Fruit fly (Drosophila melanogaster) whole organism, embryonic: ENCODE measurements around the gene CG15876.

Source experiments
- ATbp ChIP-seq: fragments of 200-800 bp; sonication (Bioruptor generic); optimal IDR thresholded peaks from 2 replicates; lab custom pipeline; 2017; ENCODE audit warnings: missing biosample characterization, mild to moderate bottlenecking, missing genetic modification characterization, missing genetic modification reagents
- Atf3 ChIP-seq: fragments of 200-800 bp; sonication (Bioruptor generic); optimal IDR thresholded peaks from 3 replicates; lab custom pipeline; 2016; ENCODE audit warnings: missing biosample characterization, missing genetic modification characterization
- BEAF-32 ChIP-seq: fragments of 200-800 bp; sonication (Bioruptor generic); optimal IDR thresholded peaks from 3 replicates; lab custom pipeline; 2017; ENCODE audit warnings: missing biosample characterization, missing genetic modification characterization, mild to moderate bottlenecking, moderate library complexity, missing genetic modification reagents
- CG10431 ChIP-seq: fragments of 200-800 bp; sonication (Bioruptor generic); optimal IDR thresholded peaks from 3 replicates; lab custom pipeline; 2018; ENCODE audit warnings: missing biosample characterization, mild to moderate bottlenecking, missing genetic modification characterization
- CG10654 ChIP-seq: fragments of 200-800 bp; sonication (Bioruptor generic); optimal IDR thresholded peaks from 2 replicates; lab custom pipeline; 2016; ENCODE audit warnings: missing biosample characterization, missing genetic modification characterization
- CG12104 ChIP-seq: fragments of 200-800 bp; sonication (Bioruptor generic); optimal IDR thresholded peaks from 3 replicates; lab custom pipeline; 2016; ENCODE audit warnings: missing biosample characterization, missing genetic modification characterization
- CG12744 ChIP-seq: fragments of 200-800 bp; sonication (Bioruptor generic); optimal IDR thresholded peaks from 2 replicates; lab custom pipeline; 2016; ENCODE audit warnings: missing biosample characterization, missing genetic modification characterization
- CG12942 ChIP-seq: fragments of 200-800 bp; sonication (Bioruptor generic); optimal IDR thresholded peaks from 3 replicates; lab custom pipeline; 2016; ENCODE audit warnings: missing biosample characterization, missing genetic modification characterization
- CG13123 ChIP-seq: fragments of 200-800 bp; sonication (Bioruptor generic); optimal IDR thresholded peaks from 2 replicates; lab custom pipeline; 2016; ENCODE audit warnings: missing biosample characterization, missing genetic modification characterization
- CG14014 ChIP-seq: fragments of 200-800 bp; sonication (Bioruptor generic); IDR thresholded peaks from 2 replicates; pipeline ENCODE4 v1.3.6; 2022; ENCODE audit warnings: missing biosample characterization, missing genetic modification characterization
- CG15073 ChIP-seq: fragments of 200-800 bp; sonication (Bioruptor generic); optimal IDR thresholded peaks from 2 replicates; lab custom pipeline; 2016; ENCODE audit warnings: missing biosample characterization, missing genetic modification characterization
- CG15601 ChIP-seq: fragments of 200-800 bp; sonication (Bioruptor generic); optimal IDR thresholded peaks from 3 replicates; lab custom pipeline; 2019; ENCODE audit warnings: missing biosample characterization, mild to moderate bottlenecking, missing genetic modification characterization, moderate library complexity
- CG16813 ChIP-seq: fragments of 200-800 bp; sonication (Bioruptor generic); IDR thresholded peaks from 3 replicates; pipeline ENCODE4 v1.3.6; 2022; ENCODE audit warnings: missing biosample characterization, missing genetic modification characterization; ENCODE audit not compliant: partially characterized antibody
- CG16863 ChIP-seq: fragments of 200-800 bp; sonication (Bioruptor generic); optimal IDR thresholded peaks from 3 replicates; lab custom pipeline; 2016; ENCODE audit warnings: missing biosample characterization, missing genetic modification characterization
- CG3281 ChIP-seq: fragments of 200-800 bp; sonication (Bioruptor generic); optimal IDR thresholded peaks from 3 replicates; lab custom pipeline; 2017; ENCODE audit warnings: missing biosample characterization, mild to moderate bottlenecking, missing genetic modification characterization
- CG4854 ChIP-seq: fragments of 200-800 bp; sonication (Bioruptor generic); optimal IDR thresholded peaks from 2 replicates; lab custom pipeline; 2016; ENCODE audit warnings: missing biosample characterization, missing genetic modification characterization, inconsistent platforms
- CG6254 ChIP-seq: fragments of 200-800 bp; sonication (Bioruptor generic); optimal IDR thresholded peaks from 3 replicates; lab custom pipeline; 2017; ENCODE audit warnings: mild to moderate bottlenecking, missing biosample characterization, missing genetic modification reagents, missing genetic modification characterization
- CG7745 ChIP-seq: fragments of 200-800 bp; sonication (Bioruptor generic); optimal IDR thresholded peaks from 2 replicates; lab custom pipeline; 2018; ENCODE audit warnings: missing biosample characterization, mild to moderate bottlenecking, missing genetic modification characterization, moderate library complexity
- CG9727 ChIP-seq: fragments of 200-800 bp; sonication (Bioruptor generic); optimal IDR thresholded peaks from 3 replicates; lab custom pipeline; 2017; ENCODE audit warnings: missing biosample characterization, mild to moderate bottlenecking, missing genetic modification characterization
- Dad ChIP-seq: fragments of 200-800 bp; sonication (Bioruptor generic); optimal IDR thresholded peaks from 3 replicates; lab custom pipeline; 2016; ENCODE audit warnings: missing biosample characterization, missing genetic modification characterization
- Dek ChIP-seq: fragments of 200-800 bp; sonication (Bioruptor generic); optimal IDR thresholded peaks from 3 replicates; lab custom pipeline; 2019; ENCODE audit warnings: missing biosample characterization, mild to moderate bottlenecking, missing genetic modification characterization, moderate library complexity
- Ets65A ChIP-seq: fragments of 200-800 bp; sonication (Bioruptor generic); peaks from one replicate; lab custom pipeline; 2016; ENCODE audit warnings: missing biosample characterization, missing genetic modification characterization
- HHEX ChIP-seq: fragments of 200-800 bp; sonication (Bioruptor generic); optimal IDR thresholded peaks from 3 replicates; lab custom pipeline; 2017; ENCODE audit warnings: missing biosample characterization, mild to moderate bottlenecking, missing genetic modification characterization, missing genetic modification reagents
- Jarid2 ChIP-seq: fragments of 200-800 bp; sonication (Bioruptor generic); optimal IDR thresholded peaks from 3 replicates; lab custom pipeline; 2017; ENCODE audit warnings: mild to moderate bottlenecking, missing biosample characterization, missing genetic modification reagents, missing genetic modification characterization
- Max ChIP-seq: fragments of 200-800 bp; sonication (Bioruptor generic); optimal IDR thresholded peaks from 2 replicates; lab custom pipeline; 2016; ENCODE audit warnings: missing biosample characterization, mild to moderate bottlenecking, missing genetic modification characterization
- NFAT ChIP-seq: fragments of 200-800 bp; sonication (Bioruptor generic); IDR thresholded peaks from 2 replicates; pipeline ENCODE4 v1.3.6; 2022; ENCODE audit warnings: missing biosample characterization, missing genetic modification characterization
- Optix ChIP-seq: fragments of 200-800 bp; sonication (Bioruptor generic); IDR thresholded peaks from 3 replicates; pipeline ENCODE4 v1.3.6; 2022; ENCODE audit warnings: missing biosample characterization, missing genetic modification characterization
- PHDP ChIP-seq: fragments of 200-800 bp; sonication (Bioruptor generic); optimal IDR thresholded peaks from 3 replicates; lab custom pipeline; 2018; ENCODE audit warnings: missing biosample characterization, mild to moderate bottlenecking, missing genetic modification characterization, moderate library complexity
- Pdp1 ChIP-seq, 2 experiments: fragments of 200-800 bp; sonication (Bioruptor generic); optimal IDR thresholded peaks; 3 replicates each; lab custom pipeline; 2016; ENCODE audit warnings: missing biosample characterization in 2 of 2, missing genetic modification characterization in 2 of 2, mild to moderate bottlenecking in 1 of 2, moderate library complexity in 1 of 2
- ara ChIP-seq: fragments of 200-800 bp; sonication (Bioruptor generic); IDR thresholded peaks from 2 replicates; pipeline ENCODE4 v1.3.6; 2022; ENCODE audit warnings: missing biosample characterization, missing genetic modification characterization
- dysf ChIP-seq: fragments of 200-800 bp; sonication (Bioruptor generic); IDR thresholded peaks from 3 replicates; pipeline ENCODE4 v1.3.6; 2022; ENCODE audit warnings: missing biosample characterization, missing genetic modification characterization
- ems ChIP-seq: fragments of 200-800 bp; sonication (Bioruptor generic); optimal IDR thresholded peaks from 3 replicates; lab custom pipeline; 2016; ENCODE audit warnings: missing biosample characterization, missing genetic modification characterization
- eve ChIP-seq, 2 experiments: fragments of >200 bp; optimal IDR thresholded peaks; 2 replicates each; lab custom pipeline; 2017; ENCODE audit warnings: missing biosample characterization in 2 of 2, missing genetic modification characterization in 2 of 2
- fd3F ChIP-seq: fragments of 200-800 bp; sonication (Bioruptor generic); optimal IDR thresholded peaks from 2 replicates; lab custom pipeline; 2018; ENCODE audit warnings: missing biosample characterization, mild to moderate bottlenecking, missing genetic modification characterization, moderate library complexity
- fd96Cb ChIP-seq: fragments of 200-800 bp; sonication (Bioruptor generic); optimal IDR thresholded peaks from 2 replicates; lab custom pipeline; 2018; ENCODE audit warnings: missing biosample characterization, mild to moderate bottlenecking, missing genetic modification characterization, moderate library complexity
- grau ChIP-seq: fragments of 200-800 bp; optimal IDR thresholded peaks from 3 replicates; lab custom pipeline; 2019; ENCODE audit warnings: missing biosample characterization, mild to moderate bottlenecking, missing genetic modification characterization, moderate library complexity
- hbn ChIP-seq: fragments of 200-800 bp; sonication (Bioruptor generic); IDR thresholded peaks from 2 replicates; pipeline ENCODE4 v1.3.6; 2022; ENCODE audit warnings: missing biosample characterization, missing genetic modification characterization; ENCODE audit not compliant: partially characterized antibody
- hkb ChIP-seq, 2 experiments: fragments of 200-800 bp in 1 of 2; fragments of >200 bp in 1 of 2; sonication (Bioruptor generic) in 1 of 2; IDR thresholded peaks in 1 of 2; optimal IDR thresholded peaks in 1 of 2; 2 replicates each; pipeline versions ENCODE4 v1.3.6 to Lab custom; 2017 to 2022; ENCODE audit warnings: missing biosample characterization in 1 of 2, missing genetic modification characterization in 1 of 2
- insv ChIP-seq, 2 experiments: fragments of 200-800 bp; sonication (Bioruptor generic); optimal IDR thresholded peaks; 3 replicates each; lab custom pipeline; 2016 to 2018; ENCODE audit warnings: missing biosample characterization in 2 of 2, missing genetic modification characterization in 2 of 2
- klu ChIP-seq: fragments of 200-800 bp; sonication (Bioruptor generic); IDR thresholded peaks from 2 replicates; pipeline ENCODE4 v1.3.6; 2022; ENCODE audit warnings: missing biosample characterization, missing genetic modification characterization
- lov ChIP-seq, 2 experiments: fragments of 200-800 bp in 1 of 2; fragments of >200 bp in 1 of 2; sonication (Bioruptor generic) in 1 of 2; IDR thresholded peaks in 1 of 2; optimal IDR thresholded peaks in 1 of 2; 2 replicates in 1 of 2; 3 replicates in 1 of 2; pipeline versions ENCODE4 v1.3.6 to Lab custom; 2017 to 2022; ENCODE audit warnings: missing biosample characterization in 1 of 2, missing genetic modification characterization in 1 of 2
- nau ChIP-seq: fragments of 200-800 bp; sonication (Bioruptor generic); optimal IDR thresholded peaks from 3 replicates; lab custom pipeline; 2017; ENCODE audit warnings: missing biosample characterization, mild to moderate bottlenecking, missing genetic modification characterization, missing genetic modification reagents
- org-1 ChIP-seq: fragments of 200-800 bp; sonication (Bioruptor generic); optimal IDR thresholded peaks from 2 replicates; lab custom pipeline; 2017; ENCODE audit warnings: missing biosample characterization, missing genetic modification characterization
- pzg ChIP-seq: fragments of 200-800 bp; sonication (Bioruptor generic); optimal IDR thresholded peaks from 3 replicates; lab custom pipeline; 2018; ENCODE audit warnings: missing biosample characterization, mild to moderate bottlenecking, missing genetic modification characterization, moderate library complexity
- slou ChIP-seq: fragments of 200-800 bp; sonication (Bioruptor generic); optimal IDR thresholded peaks from 3 replicates; lab custom pipeline; 2016; ENCODE audit warnings: missing biosample characterization, missing genetic modification characterization
- sug ChIP-seq: fragments of 200-800 bp; optimal IDR thresholded peaks from 2 replicates; lab custom pipeline; 2019; ENCODE audit warnings: missing biosample characterization, mild to moderate bottlenecking, missing genetic modification characterization, moderate library complexity
- trem ChIP-seq: fragments of 200-800 bp; optimal IDR thresholded peaks from 3 replicates; lab custom pipeline; 2019; ENCODE audit warnings: missing biosample characterization, mild to moderate bottlenecking, missing genetic modification characterization, moderate library complexity
- twi ChIP-seq: fragments of 200-800 bp; optimal IDR thresholded peaks from 2 replicates; lab custom pipeline; 2019; ENCODE audit warnings: missing biosample characterization, mild to moderate bottlenecking, missing genetic modification characterization, moderate library complexity
- unpg ChIP-seq: fragments of 200-800 bp; sonication (Bioruptor generic); optimal IDR thresholded peaks from 3 replicates; lab custom pipeline; 2018; ENCODE audit warnings: missing biosample characterization, mild to moderate bottlenecking, missing genetic modification characterization, moderate library complexity

CG15876 gene

dm6 chr3L:4698032-4698431 lies 3.4 kb upstream of the CG15876 start (continued):
- TF ChIP-seq CG12104 (GFP tag; lab: Kevin White, UChicago), result peak; percentile 80
- TF ChIP-seq Pdp1 (GFP tag; optimal IDR thresholded peaks at IDR 0.05; lab: Kevin White, UChicago), result peak; percentile 83 to 85
- TF ChIP-seq Dek (tag; lab: Kevin White, UChicago), result no peak
- peak; percentile 81 for TF ChIP-seq fd96Cb (tag; lab: Kevin White, UChicago)
- TF ChIP-seq CG10431 (GFP tag; lab: Kevin White, UChicago), result peak; percentile 49
- TF ChIP-seq CG16863 (GFP tag; lab: Kevin White, UChicago), result peak; percentile 80
- TF ChIP-seq CG3281 (GFP tag; lab: Kevin White, UChicago), result peak; percentile 82
- peak; percentile 90 for TF ChIP-seq dysf (GFP tag; lab: Robert Waterston, UW)
- peak; percentile 60 for TF ChIP-seq Atf3 (GFP tag; lab: Kevin White, UChicago)
- TF ChIP-seq CG14014, result peak; percentile 89
- peak; percentile 74 for TF ChIP-seq CG4854 (GFP tag; lab: Kevin White, UChicago)
- TF ChIP-seq eve (GFP tag; optimal IDR thresholded peaks at IDR 0.05; lab: Kevin White, UChicago), result peak in 1 of 2 experiments; percentile 91
- no peak for TF ChIP-seq lov (optimal IDR thresholded peaks at IDR 0.05; lab: Kevin White, UChicago)
- peak; percentile 80 for TF ChIP-seq lov (GFP tag; IDR thresholded peaks at IDR 0.05; lab: Robert Waterston, UW)
- peak; percentile 75 for TF ChIP-seq ara (GFP tag; lab: Robert Waterston, UW)
- TF ChIP-seq CG12942 (GFP tag; lab: Kevin White, UChicago), result peak; percentile 66
- TF ChIP-seq CG13123, result peak; percentile 58
- peak; percentile 77 for TF ChIP-seq nau (GFP tag; lab: Kevin White, UChicago)
- TF ChIP-seq ATbp (GFP tag; lab: Kevin White, UChicago), result peak; percentile 73
- peak; percentile 78 for TF ChIP-seq ems (GFP tag; lab: Kevin White, UChicago)
- TF ChIP-seq HHEX (GFP tag; lab: Kevin White, UChicago), result peak; percentile 83
- TF ChIP-seq fd3F, result peak; percentile 71
- TF ChIP-seq pzg, result no peak
- peak; percentile 52 for TF ChIP-seq trem
- no peak for TF ChIP-seq hbn (GFP tag; lab: Robert Waterston, UW)
- no peak for TF ChIP-seq insv (GFP tag; optimal IDR thresholded peaks at IDR 0.05; lab: Kevin White, UChicago)
- TF ChIP-seq PHDP (tag; lab: Kevin White, UChicago), result peak; percentile 83
- peak; percentile 71 for TF ChIP-seq CG12744 (GFP tag; lab: Kevin White, UChicago)
- peak; percentile 70 for TF ChIP-seq CG6254 (GFP tag; lab: Kevin White, UChicago)
- peak; percentile 89 for TF ChIP-seq Ets65A (GFP tag; lab: Kevin White, UChicago)
- peak; percentile 85 for TF ChIP-seq unpg
- peak; percentile 61 for TF ChIP-seq CG9727 (GFP tag; lab: Kevin White, UChicago)
- peak; percentile 62 for TF ChIP-seq org-1 (GFP tag; lab: Kevin White, UChicago)
- no peak for TF ChIP-seq CG7745 (tag; lab: Kevin White, UChicago)
- TF ChIP-seq grau (tag; lab: Kevin White, UChicago), result peak; percentile 85
- peak; percentile 29 for TF ChIP-seq Jarid2 (GFP tag; lab: Kevin White, UChicago)
- no peak for TF ChIP-seq CG16813
- no peak for TF ChIP-seq CG15073 (GFP tag; lab: Kevin White, UChicago)
- TF ChIP-seq Max, result peak; percentile 67
- peak; percentile 88 for TF ChIP-seq NFAT (GFP tag; lab: Robert Waterston, UW)
- peak; percentile 87 for TF ChIP-seq Dad (GFP tag; lab: Kevin White, UChicago)
- TF ChIP-seq BEAF-32 (GFP tag; lab: Kevin White, UChicago), result no peak
- TF ChIP-seq slou, result peak; percentile 48
- TF ChIP-seq Optix (GFP tag; lab: Robert Waterston, UW), result peak; percentile 84
- TF ChIP-seq CG15601 (tag; lab: Kevin White, UChicago), result peak; percentile 66
- TF ChIP-seq klu (GFP tag; lab: Robert Waterston, UW), result peak; percentile 53; the same call in 1 of the 2 replicates
- peak; percentile 72 for TF ChIP-seq CG10654
- no peak for TF ChIP-seq twi (tag; lab: Kevin White, UChicago)
- no peak for TF ChIP-seq hkb (optimal IDR thresholded peaks at IDR 0.05; lab: Kevin White, UChicago)
- TF ChIP-seq hkb (GFP tag; IDR thresholded peaks at IDR 0.05; lab: Robert Waterston, UW), result peak; percentile 89
- TF ChIP-seq sug (tag; lab: Kevin White, UChicago), result peak; percentile 72
